Worm (Caenorhabditis elegans) whole organism, late embryonic: ENCODE results near the gene D2023.4.

ENCODE experiments used
- C38D4.7 ChIP-seq: fragments of 200-800 bp; sonication (Bioruptor generic); optimal IDR thresholded peaks from 2 replicates; lab custom pipeline; 2018; ENCODE audit warnings: mild to moderate bottlenecking, missing genetic modification characterization, moderate library complexity, missing compliant biosample characterization
- T23F11.4 ChIP-seq: fragments of 200-800 bp; sonication (Bioruptor generic); optimal IDR thresholded peaks from 2 replicates; lab custom pipeline; 2018; ENCODE audit warnings: mild to moderate bottlenecking, missing genetic modification characterization, missing compliant biosample characterization
- Y22D7AL.16 ChIP-seq: sonication (generic microtip); optimal IDR thresholded peaks from 2 replicates; lab custom pipeline; 2016; ENCODE audit warnings: missing genetic modification characterization, missing compliant biosample characterization
- ama-1 ChIP-seq: fragments of 150-350 bp; optimal IDR thresholded peaks from 2 replicates; lab custom pipeline; 2014
- ceh-34 ChIP-seq: sonication (generic microtip); optimal IDR thresholded peaks from 2 replicates; lab custom pipeline; 2016; ENCODE audit warnings: mild to moderate bottlenecking, missing genetic modification characterization, missing compliant biosample characterization
- ceh-45 ChIP-seq: fragments of 200-800 bp; sonication (Bioruptor generic); IDR thresholded peaks from 2 replicates; pipeline ENCODE4 v1.3.6; 2022; ENCODE audit warnings: missing genetic modification reagents, missing genetic modification characterization, missing compliant biosample characterization
- fkh-10 ChIP-seq: fragments of 150-350 bp; optimal IDR thresholded peaks from 2 replicates; lab custom pipeline; 2014; ENCODE audit warnings: missing biosample characterization, missing genetic modification reagents, missing genetic modification characterization
- hlh-8 ChIP-seq: sonication (generic microtip); optimal IDR thresholded peaks from 2 replicates; lab custom pipeline; 2016; ENCODE audit warnings: missing genotype, missing genetic modification characterization, missing compliant biosample characterization
- npax-4 ChIP-seq: sonication (generic microtip); optimal IDR thresholded peaks from 2 replicates; lab custom pipeline; 2016; ENCODE audit warnings: missing genetic modification characterization, missing compliant biosample characterization
- pqm-1 ChIP-seq: sonication (generic microtip); optimal IDR thresholded peaks from 2 replicates; lab custom pipeline; 2016; ENCODE audit warnings: missing genetic modification characterization, missing compliant biosample characterization
- rnt-1 ChIP-seq: sonication (generic microtip); optimal IDR thresholded peaks from 2 replicates; lab custom pipeline; 2016; ENCODE audit warnings: missing genetic modification characterization, missing compliant biosample characterization
- sox-4 ChIP-seq: sonication (generic microtip); optimal IDR thresholded peaks from 2 replicates; lab custom pipeline; 2017; ENCODE audit warnings: mild to moderate bottlenecking, missing genetic modification characterization, inconsistent platforms, missing compliant biosample characterization
- tbx-2 ChIP-seq: sonication (generic microtip); optimal IDR thresholded peaks from 2 replicates; lab custom pipeline; 2016; ENCODE audit warnings: missing genetic modification characterization, missing compliant biosample characterization
- unc-55 ChIP-seq: sonication (generic microtip); optimal IDR thresholded peaks from 2 replicates; lab custom pipeline; 2017; ENCODE audit warnings: missing biosample characterization, missing genetic modification reagents, missing genetic modification characterization

- TF ChIP-seq T23F11.4 (GFP tag; lab: Kevin White, UChicago) (no peak), unc-55 (GFP tag; lab: Kevin White, UChicago) (no peak), Y22D7AL.16 (no peak), pqm-1 (tag; lab: Kevin White, UChicago) (no peak), ama-1 (no peak), rnt-1 (tag; lab: Kevin White, UChicago) (no peak), npax-4 (tag; lab: Kevin White, UChicago) (no peak), hlh-8 (tag; lab: Kevin White, UChicago) (no peak), C38D4.7 (GFP tag; lab: Kevin White, UChicago) (no peak), ceh-34 (no peak), sox-4 (tag; lab: Kevin White, UChicago) (no peak), fkh-10 (no peak), tbx-2 (tag; lab: Kevin White, UChicago) (no peak), ceh-45 (no peak)
These were observed 10.0 kb downstream of the D2023.4 start for ce11 chrV:11815566-11815965.
